Fruit fly (Drosophila melanogaster): ENCODE results near the gene Nepl20.

Nepl20 gene

dm6 chr3R:28845981-28846380 lies 34.6 kb upstream of the Nepl20 start:
- no peak for TF ChIP-seq Myc (optimal IDR thresholded peaks at IDR 0.05)
- no peak for TF ChIP-seq foxo (GFP tag; optimal IDR thresholded peaks at IDR 0.05)
- no peak for TF ChIP-seq HLH106 (tag; optimal IDR thresholded peaks at IDR 0.05)
- no peak for TF ChIP-seq brk (GFP tag; optimal IDR thresholded peaks at IDR 0.05)
- no peak for TF ChIP-seq sv (GFP tag; optimal IDR thresholded peaks at IDR 0.05)
- TF ChIP-seq sage (GFP tag; optimal IDR thresholded peaks at IDR 0.05), result no peak
- no peak for TF ChIP-seq ey (GFP tag; optimal IDR thresholded peaks at IDR 0.05)
- no peak for TF ChIP-seq br (GFP tag; optimal IDR thresholded peaks at IDR 0.05)
- no peak for TF ChIP-seq Vsx2 (GFP tag; optimal IDR thresholded peaks at IDR 0.05; ENCODE audit: partially characterized antibody)
- no peak for TF ChIP-seq Dif (GFP tag; optimal IDR thresholded peaks at IDR 0.05; ENCODE audit: partially characterized antibody)
- no peak for TF ChIP-seq Hnf4 (GFP tag; optimal IDR thresholded peaks at IDR 0.05)
- no peak for TF ChIP-seq Dfd (GFP tag; optimal IDR thresholded peaks at IDR 0.05)
- no peak for TF ChIP-seq woc (GFP tag; optimal IDR thresholded peaks at IDR 0.05)
- TF ChIP-seq OdsH (GFP tag; optimal IDR thresholded peaks at IDR 0.05), result no peak
- no peak for TF ChIP-seq Rel (GFP tag; optimal IDR thresholded peaks at IDR 0.05)
- TF ChIP-seq Rel (tag; optimal IDR thresholded peaks at IDR 0.05), result no peak
- no peak for TF ChIP-seq N (GFP tag; optimal IDR thresholded peaks at IDR 0.05)
- TF ChIP-seq dl (GFP tag; optimal IDR thresholded peaks at IDR 0.05; ENCODE audit: insufficient read depth in 1 of 2, partially characterized antibody in 2 of 2), result no peak
- no peak for TF ChIP-seq fru (GFP tag; optimal IDR thresholded peaks at IDR 0.05)
- no peak for TF ChIP-seq CG32264 (GFP tag; optimal IDR thresholded peaks at IDR 0.05)
- no peak for TF ChIP-seq Mio (GFP tag; optimal IDR thresholded peaks at IDR 0.05)

dm6 chr3R:28846877-28847529 lies 33.6 kb upstream of the Nepl20 start:
- TF ChIP-seq lola (GFP tag; optimal IDR thresholded peaks at IDR 0.05) (no peak), dsf (GFP tag; optimal IDR thresholded peaks at IDR 0.05; ENCODE audit: borderline replicate concordance) (no peak), fru (GFP tag; optimal IDR thresholded peaks at IDR 0.05) (no peak), woc (GFP tag; optimal IDR thresholded peaks at IDR 0.05) (peak; percentile 6), h (GFP tag; optimal IDR thresholded peaks at IDR 0.05) (no peak), Rel (GFP tag; optimal IDR thresholded peaks at IDR 0.05) (no peak), Rel (tag; optimal IDR thresholded peaks at IDR 0.05) (no peak), Abd-B (GFP tag; optimal IDR thresholded peaks at IDR 0.05) (no peak), usp (GFP tag; optimal IDR thresholded peaks at IDR 0.05) (no peak), CG32264 (GFP tag; optimal IDR thresholded peaks at IDR 0.05) (no peak), ey (GFP tag; optimal IDR thresholded peaks at IDR 0.05) (peak; percentile 7), pan (optimal IDR thresholded peaks at IDR 0.05) (no peak), rgr (GFP tag; optimal IDR thresholded peaks at IDR 0.05) (no peak), psq (GFP tag; optimal IDR thresholded peaks at IDR 0.05) (no peak), Vsx2 (GFP tag; optimal IDR thresholded peaks at IDR 0.05; ENCODE audit: partially characterized antibody) (no peak), Dfd (GFP tag; optimal IDR thresholded peaks at IDR 0.05) (no peak)

- TF ChIP-seq fru (GFP tag; optimal IDR thresholded peaks at IDR 0.05) (peak; percentile 0), dl (GFP tag; optimal IDR thresholded peaks at IDR 0.05; ENCODE audit: insufficient read depth in 1 of 2, partially characterized antibody in 2 of 2) (no peak), HLH106 (tag; optimal IDR thresholded peaks at IDR 0.05) (peak; percentile 32), foxo (GFP tag; optimal IDR thresholded peaks at IDR 0.05) (peak in 1 of 2 experiments; percentile 46), dmrt93B (GFP tag; optimal IDR thresholded peaks at IDR 0.05) (peak; percentile 53), woc (GFP tag; optimal IDR thresholded peaks at IDR 0.05) (peak; percentile 19), sage (GFP tag; optimal IDR thresholded peaks at IDR 0.05) (no peak), sv (GFP tag; optimal IDR thresholded peaks at IDR 0.05) (no peak), psq (GFP tag; optimal IDR thresholded peaks at IDR 0.05) (peak; percentile 33), CrebA (GFP tag; optimal IDR thresholded peaks at IDR 0.05; ENCODE audit: borderline replicate concordance) (no peak), Jra (GFP tag; optimal IDR thresholded peaks at IDR 0.05) (no peak), Sp1 (GFP tag; optimal IDR thresholded peaks at IDR 0.05) (peak; percentile 38), Rel (GFP tag; optimal IDR thresholded peaks at IDR 0.05) (no peak), Rel (tag; optimal IDR thresholded peaks at IDR 0.05) (no peak), pan (optimal IDR thresholded peaks at IDR 0.05) (no peak), OdsH (GFP tag; optimal IDR thresholded peaks at IDR 0.05) (peak; percentile 26), jim (GFP tag; optimal IDR thresholded peaks at IDR 0.05) (no peak), rgr (GFP tag; optimal IDR thresholded peaks at IDR 0.05) (peak; percentile 20)
These were observed 32.9 kb upstream of the Nepl20 start for dm6 chr3R:28847547-28848316.

Data from whole organism, wandering third instar larva.